Worm (Caenorhabditis elegans) whole organism, early embryonic: Measurements from ENCODE around the gene Y55F3BR.11.

Experiments used
- hmg-4 ChIP-seq: fragments of 200-800 bp; sonication (Bioruptor generic); optimal IDR thresholded peaks from 2 replicates; lab custom pipeline; 2018; ENCODE audit warnings: mild to moderate bottlenecking, missing genetic modification characterization, missing compliant biosample characterization
- scrt-1 ChIP-seq: fragments of 200-800 bp; sonication (Bioruptor generic); IDR thresholded peaks from 2 replicates; pipeline ENCODE4 v1.3.6; 2022; ENCODE audit warnings: missing genetic modification characterization, missing compliant biosample characterization
- tbx-11 ChIP-seq: fragments of 200-800 bp; sonication (Bioruptor generic); IDR thresholded peaks from 2 replicates; pipeline ENCODE4 v1.3.6; 2022; ENCODE audit warnings: missing genetic modification characterization, missing compliant biosample characterization
- tra-4 ChIP-seq: sonication (generic microtip); optimal IDR thresholded peaks from 2 replicates; lab custom pipeline; 2017; ENCODE audit warnings: missing genetic modification characterization, missing compliant biosample characterization

DNA sequence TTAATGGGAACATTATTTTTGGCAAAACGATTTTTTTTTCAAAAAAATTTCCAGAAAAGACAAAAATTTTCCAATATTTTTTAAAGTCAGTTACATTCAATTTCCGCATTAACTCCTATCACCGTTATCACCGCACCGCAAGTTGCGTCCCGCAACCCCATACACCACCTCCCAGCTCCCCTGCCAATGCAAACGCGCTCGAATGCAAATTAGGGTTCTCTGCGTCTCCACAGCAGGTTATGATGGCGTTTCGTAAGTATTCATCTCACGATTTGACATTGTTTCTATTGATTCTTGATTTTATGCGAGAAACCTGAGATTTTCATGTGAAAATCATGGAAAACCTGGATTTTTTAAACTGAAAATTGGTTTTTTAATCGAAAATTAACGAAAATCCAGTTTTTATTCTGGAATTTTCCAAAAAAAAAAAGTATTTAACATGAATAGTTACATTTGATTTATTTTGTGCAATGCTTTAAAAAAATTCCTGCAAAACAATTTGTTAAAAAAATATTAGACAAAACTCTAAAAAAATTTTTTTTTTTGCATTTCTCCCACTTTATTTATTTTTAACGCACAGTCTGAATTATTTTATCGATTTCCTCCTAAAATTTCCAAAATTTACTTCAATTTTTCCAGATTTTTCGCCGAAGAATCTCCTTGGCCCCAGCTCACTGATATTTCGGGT is 29.8 kb downstream of the Y55F3BR.11 start, which contains the start of gene mak-2:
- no peak for TF ChIP-seq tbx-11 (GFP tag; lab: Robert Waterston, UW)
- no peak for TF ChIP-seq hmg-4
- no peak for TF ChIP-seq scrt-1 (GFP tag; lab: Robert Waterston, UW)
- no peak for TF ChIP-seq tra-4 (tag; lab: Kevin White, UChicago)
